Fruit fly (Drosophila melanogaster) whole organism, embryonic: ENCODE results near the gene rau.

ENCODE experiments used
- Aef1 ChIP-seq: fragments of 200-800 bp; sonication (Bioruptor generic); IDR thresholded peaks from 3 replicates; pipeline ENCODE4 v1.3.6; 2022; ENCODE audit warnings: missing biosample characterization, missing genetic modification characterization
- Atf-2 ChIP-seq: fragments of 200-800 bp; sonication (Bioruptor generic); optimal IDR thresholded peaks from 2 replicates; lab custom pipeline; 2016; ENCODE audit warnings: missing biosample characterization, missing genetic modification characterization
- Blimp-1 ChIP-seq: fragments of 200-800 bp; sonication (Bioruptor generic); optimal IDR thresholded peaks from 3 replicates; lab custom pipeline; 2018; ENCODE audit warnings: missing biosample characterization, missing genetic modification characterization, mild to moderate bottlenecking, moderate library complexity, missing genetic modification reagents
- CG12391 ChIP-seq: fragments of 200-800 bp; sonication (Bioruptor generic); optimal IDR thresholded peaks from 3 replicates; lab custom pipeline; 2018; ENCODE audit warnings: missing biosample characterization, mild to moderate bottlenecking, missing genetic modification characterization, moderate library complexity
- CG15479 ChIP-seq: fragments of 200-800 bp; sonication (Bioruptor generic); optimal IDR thresholded peaks from 3 replicates; lab custom pipeline; 2019; ENCODE audit warnings: missing biosample characterization, mild to moderate bottlenecking, missing genetic modification characterization, moderate library complexity
- CG16815 ChIP-seq: fragments of 200-800 bp; sonication (Bioruptor generic); optimal IDR thresholded peaks from 3 replicates; lab custom pipeline; 2017; ENCODE audit warnings: missing biosample characterization, mild to moderate bottlenecking, missing genetic modification characterization
- CG17328 ChIP-seq: fragments of 200-800 bp; sonication (Bioruptor generic); IDR thresholded peaks from 2 replicates; pipeline ENCODE4 v1.3.6; 2022; ENCODE audit warnings: missing biosample characterization, missing genetic modification characterization
- CG17612 ChIP-seq: fragments of 200-800 bp; sonication (Bioruptor generic); IDR thresholded peaks from 2 replicates; pipeline ENCODE4 v1.3.6; 2022; ENCODE audit warnings: missing biosample characterization, missing genetic modification characterization
- CG18262 ChIP-seq: fragments of 200-800 bp; optimal IDR thresholded peaks from 3 replicates; lab custom pipeline; 2019; ENCODE audit warnings: missing biosample characterization, mild to moderate bottlenecking, missing genetic modification characterization, moderate library complexity
- CG2116 ChIP-seq: fragments of 200-800 bp; sonication (Bioruptor generic); optimal IDR thresholded peaks from 3 replicates; lab custom pipeline; 2018; ENCODE audit warnings: missing biosample characterization, mild to moderate bottlenecking, missing genetic modification characterization
- CG31365 ChIP-seq: fragments of 200-800 bp; sonication (Bioruptor generic); optimal IDR thresholded peaks from 2 replicates; lab custom pipeline; 2018; ENCODE audit warnings: missing biosample characterization, mild to moderate bottlenecking, missing genetic modification characterization
- CG32767 ChIP-seq: fragments of 200-800 bp; sonication (Bioruptor generic); IDR thresholded peaks from 2 replicates; pipeline ENCODE4 v1.3.6; 2022; ENCODE audit warnings: missing biosample characterization, missing genetic modification characterization
- CG3281 ChIP-seq: fragments of 200-800 bp; sonication (Bioruptor generic); optimal IDR thresholded peaks from 3 replicates; lab custom pipeline; 2017; ENCODE audit warnings: missing biosample characterization, mild to moderate bottlenecking, missing genetic modification characterization
- CG33213 ChIP-seq: fragments of 200-800 bp; sonication (Bioruptor generic); optimal IDR thresholded peaks from 3 replicates; lab custom pipeline; 2016; ENCODE audit warnings: missing biosample characterization, missing genetic modification characterization
- CG4328 ChIP-seq: fragments of 200-800 bp; sonication (Bioruptor generic); optimal IDR thresholded peaks from 3 replicates; lab custom pipeline; 2017; ENCODE audit warnings: missing biosample characterization, missing genetic modification reagents, missing genetic modification characterization
- CG6683 ChIP-seq: fragments of 200-800 bp; sonication (Bioruptor generic); optimal IDR thresholded peaks from 2 replicates; lab custom pipeline; 2017; ENCODE audit warnings: missing biosample characterization, mild to moderate bottlenecking, missing genetic modification characterization, missing genetic modification reagents
- CG7786 ChIP-seq: fragments of 200-800 bp; sonication (Bioruptor generic); optimal IDR thresholded peaks from 2 replicates; lab custom pipeline; 2016; ENCODE audit warnings: missing biosample characterization, missing genetic modification characterization
- CG8359 ChIP-seq: fragments of 200-800 bp; sonication (Bioruptor generic); optimal IDR thresholded peaks from 2 replicates; lab custom pipeline; 2017; ENCODE audit warnings: missing biosample characterization, mild to moderate bottlenecking, missing genetic modification characterization, borderline replicate concordance
- CG9797 ChIP-seq: fragments of 200-800 bp; sonication (Bioruptor generic); optimal IDR thresholded peaks from 3 replicates; lab custom pipeline; 2018; ENCODE audit warnings: missing biosample characterization, mild to moderate bottlenecking, missing genetic modification characterization
- CG9932 ChIP-seq: fragments of 200-800 bp; sonication (Bioruptor generic); IDR thresholded peaks from 2 replicates; pipeline ENCODE4 v1.3.6; 2022; ENCODE audit warnings: missing biosample characterization, missing genetic modification characterization
- Chrac-16 ChIP-seq: fragments of 200-800 bp; sonication (Bioruptor generic); optimal IDR thresholded peaks from 3 replicates; lab custom pipeline; 2016; ENCODE audit warnings: missing biosample characterization, missing genetic modification characterization
- Doc3 ChIP-seq: fragments of 200-800 bp; sonication (Bioruptor generic); IDR thresholded peaks from 3 replicates; pipeline ENCODE4 v1.3.6; 2022; ENCODE audit warnings: missing biosample characterization, missing genetic modification characterization; ENCODE audit not compliant: partially characterized antibody
- Drgx ChIP-seq: fragments of 200-800 bp; sonication (Bioruptor generic); IDR thresholded peaks from 2 replicates; pipeline ENCODE4 v1.3.6; 2022; ENCODE audit warnings: missing biosample characterization, missing genetic modification characterization
- Ets65A ChIP-seq: fragments of 200-800 bp; sonication (Bioruptor generic); peaks from one replicate; lab custom pipeline; 2016; ENCODE audit warnings: missing biosample characterization, missing genetic modification characterization
- Hey ChIP-seq: fragments of 200-800 bp; sonication (Bioruptor generic); optimal IDR thresholded peaks from 3 replicates; lab custom pipeline; 2018; ENCODE audit warnings: missing biosample characterization, mild to moderate bottlenecking, missing genetic modification characterization
- Nf-YB ChIP-seq: fragments of 200-800 bp; sonication (Bioruptor generic); optimal IDR thresholded peaks from 3 replicates; lab custom pipeline; 2019; ENCODE audit warnings: missing biosample characterization, mild to moderate bottlenecking, missing genetic modification characterization, moderate library complexity
- Ptx1 ChIP-seq: fragments of 200-800 bp; sonication (Bioruptor generic); IDR thresholded peaks from 2 replicates; pipeline ENCODE4 v1.3.6; 2022; ENCODE audit warnings: missing biosample characterization, missing genetic modification characterization
- Rfx ChIP-seq: fragments of 200-800 bp; sonication (Bioruptor generic); IDR thresholded peaks from 2 replicates; pipeline ENCODE4 v1.3.6; 2022; ENCODE audit warnings: missing biosample characterization, missing genetic modification characterization
- Rx ChIP-seq: fragments of 200-800 bp; sonication (Bioruptor generic); IDR thresholded peaks from 2 replicates; pipeline ENCODE4 v1.3.6; 2022; ENCODE audit warnings: missing biosample characterization, missing genetic modification characterization
- YL-1 ChIP-seq: fragments of 200-800 bp; sonication (Bioruptor generic); optimal IDR thresholded peaks from 3 replicates; lab custom pipeline; 2017; ENCODE audit warnings: missing biosample characterization, mild to moderate bottlenecking, missing genetic modification characterization
- ac ChIP-seq: fragments of 200-800 bp; sonication (Bioruptor generic); optimal IDR thresholded peaks from 3 replicates; lab custom pipeline; 2017; ENCODE audit warnings: missing biosample characterization, mild to moderate bottlenecking, missing genetic modification characterization
- ato ChIP-seq: fragments of 200-800 bp; sonication (Bioruptor generic); IDR thresholded peaks from 2 replicates; pipeline ENCODE4 v1.3.6; 2022; ENCODE audit warnings: missing biosample characterization, missing genetic modification characterization; ENCODE audit not compliant: partially characterized antibody
- bab2 ChIP-seq: fragments of 200-800 bp; sonication (Bioruptor generic); optimal IDR thresholded peaks from 2 replicates; lab custom pipeline; 2016; ENCODE audit warnings: missing biosample characterization, missing genetic modification characterization
- bbx ChIP-seq: fragments of 200-800 bp; sonication (Bioruptor generic); IDR thresholded peaks from 2 replicates; pipeline ENCODE4 v1.3.6; 2022; ENCODE audit warnings: missing biosample characterization, missing genetic modification characterization; ENCODE audit not compliant: partially characterized antibody
- br ChIP-seq: fragments of >200 bp; optimal IDR thresholded peaks from 2 replicates; lab custom pipeline; 2017
- crc ChIP-seq: fragments of 200-800 bp; sonication (Bioruptor generic); optimal IDR thresholded peaks from 2 replicates; lab custom pipeline; 2016; ENCODE audit warnings: missing biosample characterization, missing genetic modification characterization
- dan ChIP-seq: fragments of 200-800 bp; sonication (Bioruptor generic); IDR thresholded peaks from 2 replicates; pipeline ENCODE4 v1.3.6; 2022; ENCODE audit warnings: missing biosample characterization, missing genetic modification characterization
- dysf ChIP-seq: fragments of 200-800 bp; sonication (Bioruptor generic); IDR thresholded peaks from 3 replicates; pipeline ENCODE4 v1.3.6; 2022; ENCODE audit warnings: missing biosample characterization, missing genetic modification characterization
- en ChIP-seq: fragments of 200-800 bp; sonication (Bioruptor generic); optimal IDR thresholded peaks from 2 replicates; lab custom pipeline; 2016; ENCODE audit warnings: missing biosample characterization, missing genetic modification characterization
- fd96Cb ChIP-seq: fragments of 200-800 bp; sonication (Bioruptor generic); optimal IDR thresholded peaks from 2 replicates; lab custom pipeline; 2018; ENCODE audit warnings: missing biosample characterization, mild to moderate bottlenecking, missing genetic modification characterization, moderate library complexity
- gsb ChIP-seq: fragments of 200-800 bp; sonication (Bioruptor generic); IDR thresholded peaks from 2 replicates; pipeline ENCODE4 v1.3.6; 2022; ENCODE audit warnings: missing biosample characterization, missing genetic modification characterization
- ken ChIP-seq: fragments of 200-800 bp; sonication (Bioruptor generic); IDR thresholded peaks from 3 replicates; pipeline ENCODE4 v1.3.6; 2022; ENCODE audit warnings: missing biosample characterization, missing genetic modification characterization
- lab ChIP-seq: fragments of 200-800 bp; sonication (Bioruptor generic); optimal IDR thresholded peaks from 3 replicates; lab custom pipeline; 2017; ENCODE audit warnings: missing biosample characterization, missing genetic modification characterization, mild to moderate bottlenecking, moderate library complexity, missing genetic modification reagents
- pita ChIP-seq: fragments of 200-800 bp; sonication (Bioruptor generic); optimal IDR thresholded peaks from 2 replicates; lab custom pipeline; 2017; ENCODE audit warnings: missing biosample characterization, mild to moderate bottlenecking, missing genetic modification characterization
- sens ChIP-seq: fragments of 200-800 bp; sonication (Bioruptor generic); peaks from one replicate; lab custom pipeline; 2016; ENCODE audit warnings: missing biosample characterization, missing genetic modification characterization
- sisA ChIP-seq: fragments of 200-800 bp; sonication (Bioruptor generic); IDR thresholded peaks from 2 replicates; pipeline ENCODE4 v1.3.6; 2022; ENCODE audit warnings: missing biosample characterization, missing genetic modification characterization
- so ChIP-seq: fragments of 200-800 bp; sonication (Bioruptor generic); IDR thresholded peaks from 3 replicates; pipeline ENCODE4 v1.3.6; 2022; ENCODE audit warnings: missing biosample characterization, missing genetic modification characterization
- tap ChIP-seq: fragments of 200-800 bp; optimal IDR thresholded peaks from 3 replicates; lab custom pipeline; 2019; ENCODE audit warnings: missing biosample characterization, mild to moderate bottlenecking, missing genetic modification characterization, moderate library complexity
- tin ChIP-seq: fragments of 200-800 bp; sonication (Bioruptor generic); optimal IDR thresholded peaks from 3 replicates; lab custom pipeline; 2016; ENCODE audit warnings: missing biosample characterization, missing genetic modification characterization
- wek ChIP-seq: fragments of 200-800 bp; sonication (Bioruptor generic); optimal IDR thresholded peaks from 3 replicates; lab custom pipeline; 2018; ENCODE audit warnings: missing biosample characterization, mild to moderate bottlenecking, missing genetic modification characterization, moderate library complexity
- z ChIP-seq: fragments of 200-800 bp; sonication (Bioruptor generic); IDR thresholded peaks from 3 replicates; pipeline ENCODE4 v1.3.6; 2022; ENCODE audit warnings: missing biosample characterization, missing genetic modification characterization

The rau gene

DNA sequence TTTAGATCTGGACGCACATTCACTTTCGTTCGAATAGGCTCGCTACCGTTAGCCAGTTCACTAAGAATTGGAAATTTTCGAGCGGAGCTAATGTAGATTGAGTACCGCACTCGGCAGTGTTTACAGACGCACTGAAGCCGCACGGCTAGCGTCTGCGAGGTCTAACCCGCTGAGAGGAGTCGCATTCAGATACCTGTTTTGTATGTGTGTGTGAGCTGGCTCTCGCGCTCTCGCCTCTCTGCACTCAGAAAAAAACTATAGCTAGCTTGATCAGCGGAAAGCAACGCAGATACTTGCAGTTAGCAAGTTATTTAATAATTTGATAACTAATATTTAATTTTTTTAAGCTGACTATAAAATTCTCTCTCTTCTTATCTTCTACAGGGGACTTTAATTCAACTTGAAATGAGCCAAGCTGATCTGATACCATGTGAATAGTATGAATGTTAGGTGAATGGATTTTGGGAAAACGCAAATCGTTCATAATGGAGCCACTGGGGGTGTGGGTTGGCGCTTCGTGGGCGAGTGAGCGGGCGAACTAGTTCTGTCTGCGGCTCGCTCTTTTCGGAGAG lies at the start of gene rau (continued):
- TF ChIP-seq Doc3 (GFP tag; lab: Robert Waterston, UW) (no peak), gsb (peak; percentile 56; the same call in 1 of the 2 replicates), CG8359 (GFP tag; lab: Kevin White, UChicago) (peak; percentile 39), Ets65A (GFP tag; lab: Kevin White, UChicago) (peak; percentile 77), Rx (GFP tag; lab: Robert Waterston, UW) (peak; percentile 44; the same call in 1 of the 2 replicates), ken (peak; percentile 67; the same call in 2 of the 3 replicates), CG12391 (tag; lab: Kevin White, UChicago) (peak; percentile 85), Chrac-16 (peak; percentile 79), CG2116 (GFP tag; lab: Kevin White, UChicago) (peak; percentile 53), CG31365 (tag; lab: Kevin White, UChicago) (no peak), ato (GFP tag; lab: Robert Waterston, UW) (peak; percentile 43; the same call in 1 of the 2 replicates), CG6683 (GFP tag; lab: Kevin White, UChicago) (peak; percentile 65), CG33213 (GFP tag; lab: Kevin White, UChicago) (no peak), CG18262 (tag; lab: Kevin White, UChicago) (peak; percentile 85), CG9797 (GFP tag; lab: Kevin White, UChicago) (peak; percentile 15), dan (GFP tag; lab: Robert Waterston, UW) (no peak), CG32767 (GFP tag; lab: Robert Waterston, UW) (peak; percentile 55), Aef1 (GFP tag; lab: Robert Waterston, UW) (peak; percentile 53; the same call in 2 of the 3 replicates), lab (peak; percentile 80), tin (GFP tag; lab: Kevin White, UChicago) (peak; percentile 56), Hey (tag; lab: Kevin White, UChicago) (no peak), Atf-2 (no peak), CG4328 (GFP tag; lab: Kevin White, UChicago) (peak; percentile 70), ac (GFP tag; lab: Kevin White, UChicago) (peak; percentile 41), so (GFP tag; lab: Robert Waterston, UW) (0 out of 3 replicates have a peak, but pooled peaks have one; percentile 20), Blimp-1 (peak; percentile 94), Drgx (GFP tag; lab: Robert Waterston, UW) (peak; percentile 76), fd96Cb (tag; lab: Kevin White, UChicago) (peak; percentile 74), sens (peak; percentile 95), z (peak; percentile 34; the same call in 1 of the 3 replicates), en (GFP tag; lab: Kevin White, UChicago) (no peak), pita (GFP tag; lab: Kevin White, UChicago) (no peak), crc (GFP tag; lab: Kevin White, UChicago) (no peak), CG9932 (GFP tag; lab: Robert Waterston, UW) (peak; percentile 77), CG15479 (no peak), Rfx (GFP tag; lab: Robert Waterston, UW) (peak; percentile 80), sisA (GFP tag; lab: Robert Waterston, UW) (peak; percentile 64), Ptx1 (peak; percentile 81), dysf (peak; percentile 77), CG16815 (peak; percentile 58), br (lab: Kevin White, UChicago) (no peak), bab2 (GFP tag; lab: Kevin White, UChicago) (no peak), bbx (GFP tag; lab: Robert Waterston, UW) (peak; percentile 53), YL-1 (GFP tag; lab: Kevin White, UChicago) (peak; percentile 9), CG7786 (peak; percentile 34), CG17328 (GFP tag; lab: Robert Waterston, UW) (peak; percentile 58), CG17612 (0 out of 2 replicates have a peak, but pooled peaks have one; percentile 32), CG3281 (GFP tag; lab: Kevin White, UChicago) (peak; percentile 76), wek (GFP tag; lab: Kevin White, UChicago) (no peak), Nf-YB (GFP tag; lab: Kevin White, UChicago) (peak; percentile 36), tap (tag; lab: Kevin White, UChicago) (peak; percentile 60)
